Worm (Caenorhabditis elegans): Measurements from ENCODE around the gene cwn-1.

Gene cwn-1

ce11 chrII:133548-134275, at the start of gene cwn-1:
Gene cwn-1 (minus strand): TSS chrII:133598.
- TF ChIP-seq aly-1 (tag; optimal IDR thresholded peaks at IDR 0.05), result no peak
- no peak for TF ChIP-seq hmbx-1 (tag; optimal IDR thresholded peaks at IDR 0.05)
- TF ChIP-seq pes-1 (GFP tag; IDR thresholded peaks at IDR 0.05), result no peak
- no peak for TF ChIP-seq tra-4 (tag; optimal IDR thresholded peaks at IDR 0.05)
- no peak for TF ChIP-seq F13C5.2 (tag; optimal IDR thresholded peaks at IDR 0.05)
- TF ChIP-seq ets-7 (tag; optimal IDR thresholded peaks at IDR 0.05), result no peak
- no peak for TF ChIP-seq ceh-13 (GFP tag; optimal IDR thresholded peaks at IDR 0.05)
- TF ChIP-seq ama-1 (optimal IDR thresholded peaks at IDR 0.05), result no peak
- TF ChIP-seq scrt-1 (GFP tag; IDR thresholded peaks at IDR 0.05), result no peak

- TF ChIP-seq pes-1 (GFP tag; IDR thresholded peaks at IDR 0.05) (no peak), ceh-13 (GFP tag; optimal IDR thresholded peaks at IDR 0.05) (no peak), ceh-36 (tag; optimal IDR thresholded peaks at IDR 0.05) (no peak), scrt-1 (GFP tag; IDR thresholded peaks at IDR 0.05) (no peak), sea-1 (GFP tag; conservative IDR thresholded peaks at IDR 0.05) (no peak), hmg-4 (GFP tag; optimal IDR thresholded peaks at IDR 0.05) (no peak), aly-1 (tag; optimal IDR thresholded peaks at IDR 0.05) (no peak), tbx-11 (GFP tag; IDR thresholded peaks at IDR 0.05) (no peak), tra-4 (tag; optimal IDR thresholded peaks at IDR 0.05) (no peak), ets-7 (tag; optimal IDR thresholded peaks at IDR 0.05) (no peak), hnd-1 (tag; optimal IDR thresholded peaks at IDR 0.05) (no peak), flt-1 (GFP tag; IDR thresholded peaks at IDR 0.05) (no peak), hmbx-1 (tag; optimal IDR thresholded peaks at IDR 0.05) (no peak), ama-1 (optimal IDR thresholded peaks at IDR 0.05) (no peak), B0310.2 (tag; optimal IDR thresholded peaks at IDR 0.05) (no peak), tbx-37 (GFP tag; conservative IDR thresholded peaks at IDR 0.05) (no peak), F13C5.2 (tag; optimal IDR thresholded peaks at IDR 0.05) (no peak)
Measured at ce11 chrII:178993-179392, 45.6 kb upstream of the cwn-1 start, which contains the start of gene T01D1.4. Gene T01D1.4 (minus strand): TSS chrII:179093.

- TF ChIP-seq hmbx-1 (tag; optimal IDR thresholded peaks at IDR 0.05) (no peak), sea-1 (GFP tag; conservative IDR thresholded peaks at IDR 0.05) (no peak), hnd-1 (tag; optimal IDR thresholded peaks at IDR 0.05) (no peak), F13C5.2 (tag; optimal IDR thresholded peaks at IDR 0.05) (no peak)
Measured at ce11 chrII:178146-178545, 44.7 kb upstream of the cwn-1 start.

ce11 chrII:176622-177021, 43.2 kb upstream of the cwn-1 start:
- TF ChIP-seq pes-1 (GFP tag; IDR thresholded peaks at IDR 0.05) (no peak), hnd-1 (tag; optimal IDR thresholded peaks at IDR 0.05) (no peak), hmbx-1 (tag; optimal IDR thresholded peaks at IDR 0.05) (no peak), ceh-13 (GFP tag; optimal IDR thresholded peaks at IDR 0.05) (no peak), F13C5.2 (tag; optimal IDR thresholded peaks at IDR 0.05) (no peak), flt-1 (GFP tag; IDR thresholded peaks at IDR 0.05) (no peak), ceh-36 (tag; optimal IDR thresholded peaks at IDR 0.05) (no peak), tbx-11 (GFP tag; IDR thresholded peaks at IDR 0.05) (no peak), ama-1 (optimal IDR thresholded peaks at IDR 0.05) (no peak), sea-1 (GFP tag; conservative IDR thresholded peaks at IDR 0.05) (no peak), hmg-4 (GFP tag; optimal IDR thresholded peaks at IDR 0.05) (no peak), B0310.2 (tag; optimal IDR thresholded peaks at IDR 0.05) (no peak), tbx-37 (GFP tag; conservative IDR thresholded peaks at IDR 0.05) (no peak), aly-1 (tag; optimal IDR thresholded peaks at IDR 0.05) (no peak)

ce11 chrII:175868-176267, 42.5 kb upstream of the cwn-1 start, which contains the start of gene T01D1.3:
Gene T01D1.3 (minus strand): TSS chrII:175968.
- TF ChIP-seq tbx-11 (GFP tag; IDR thresholded peaks at IDR 0.05), result no peak

- no peak for TF ChIP-seq hnd-1 (tag; optimal IDR thresholded peaks at IDR 0.05)
- TF ChIP-seq ceh-13 (GFP tag; optimal IDR thresholded peaks at IDR 0.05), result no peak
- no peak for TF ChIP-seq ets-7 (tag; optimal IDR thresholded peaks at IDR 0.05)
- TF ChIP-seq hmbx-1 (tag; optimal IDR thresholded peaks at IDR 0.05), result no peak
- no peak for TF ChIP-seq tbx-11 (GFP tag; IDR thresholded peaks at IDR 0.05)
- no peak for TF ChIP-seq tra-4 (tag; optimal IDR thresholded peaks at IDR 0.05)
Measured at ce11 chrII:173679-174078, 40.3 kb upstream of the cwn-1 start, which contains the start of gene T01D1.7. Gene T01D1.7 (minus strand): TSS chrII:173779.

- TF ChIP-seq flt-1 (GFP tag; IDR thresholded peaks at IDR 0.05) (no peak), ceh-36 (tag; optimal IDR thresholded peaks at IDR 0.05) (no peak), pes-1 (GFP tag; IDR thresholded peaks at IDR 0.05) (no peak), scrt-1 (GFP tag; IDR thresholded peaks at IDR 0.05) (no peak), hmbx-1 (tag; optimal IDR thresholded peaks at IDR 0.05) (no peak)
Measured at ce11 chrII:163229-163628, 29.8 kb upstream of the cwn-1 start.

- TF ChIP-seq ceh-13 (GFP tag; optimal IDR thresholded peaks at IDR 0.05) (no peak), pes-1 (GFP tag; IDR thresholded peaks at IDR 0.05) (no peak), tbx-11 (GFP tag; IDR thresholded peaks at IDR 0.05) (no peak), hmbx-1 (tag; optimal IDR thresholded peaks at IDR 0.05) (no peak), hnd-1 (tag; optimal IDR thresholded peaks at IDR 0.05) (no peak), F13C5.2 (tag; optimal IDR thresholded peaks at IDR 0.05) (no peak), tra-4 (tag; optimal IDR thresholded peaks at IDR 0.05) (no peak), ama-1 (optimal IDR thresholded peaks at IDR 0.05) (no peak), tbx-37 (GFP tag; conservative IDR thresholded peaks at IDR 0.05) (no peak), ets-7 (tag; optimal IDR thresholded peaks at IDR 0.05) (no peak), scrt-1 (GFP tag; IDR thresholded peaks at IDR 0.05) (no peak), sea-1 (GFP tag; conservative IDR thresholded peaks at IDR 0.05) (no peak), hmg-4 (GFP tag; optimal IDR thresholded peaks at IDR 0.05) (no peak), flt-1 (GFP tag; IDR thresholded peaks at IDR 0.05) (no peak), aly-1 (tag; optimal IDR thresholded peaks at IDR 0.05) (no peak), B0310.2 (tag; optimal IDR thresholded peaks at IDR 0.05) (no peak), ceh-36 (tag; optimal IDR thresholded peaks at IDR 0.05) (no peak)
Measured at ce11 chrII:162182-162581, 28.8 kb upstream of the cwn-1 start, which contains the start of gene etr-1. Gene etr-1 (plus strand): TSS chrII:162374.

Measured in whole organism, early embryonic.